Worm (Caenorhabditis elegans): ENCODE data around the gene B0478.3.

DNA sequence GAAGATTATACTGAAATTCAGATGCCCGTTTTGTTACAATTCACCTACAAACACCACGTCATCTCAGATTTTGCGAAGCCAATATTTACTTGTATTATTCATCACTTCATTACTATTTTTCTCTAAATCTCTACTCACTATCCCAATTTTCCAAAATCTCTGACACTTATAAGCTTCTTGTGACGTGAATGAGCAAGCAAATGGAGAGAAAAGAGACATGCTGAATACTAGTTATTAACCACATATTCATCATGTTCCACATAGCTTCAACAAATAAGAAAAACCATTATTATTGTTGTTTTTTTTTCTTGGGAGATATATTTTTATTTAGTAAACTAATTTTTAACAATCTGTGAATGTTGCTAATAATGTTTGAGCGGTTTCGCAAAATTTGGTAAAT, 13.1 kb downstream of the B0478.3 start:
- TF ChIP-seq unc-130 (GFP tag; optimal IDR thresholded peaks at IDR 0.05), result no peak
- TF ChIP-seq unc-62 (GFP tag; optimal IDR thresholded peaks at IDR 0.05), result no peak
- TF ChIP-seq madf-8 (GFP tag; conservative IDR thresholded peaks at IDR 0.05), result no peak
- no peak for TF ChIP-seq dpff-1 (tag; optimal IDR thresholded peaks at IDR 0.05)
- no peak for TF ChIP-seq hmg-20 (GFP tag; IDR thresholded peaks at IDR 0.05)
- no peak for TF ChIP-seq Y53G8AR.9 (GFP tag; conservative IDR thresholded peaks at IDR 0.05)
- TF ChIP-seq T26A5.8 (tag; optimal IDR thresholded peaks at IDR 0.05), result no peak
- no peak for TF ChIP-seq snpc-3.4 (tag; optimal IDR thresholded peaks at IDR 0.05)
- TF ChIP-seq pha-4 (tag; optimal IDR thresholded peaks at IDR 0.05), result no peak
- no peak for TF ChIP-seq gei-17 (GFP tag; optimal IDR thresholded peaks at IDR 0.05)
